Worm (Caenorhabditis elegans): ENCODE measurements around the gene pqn-51.

- TF ChIP-seq ztf-7 (tag; optimal IDR thresholded peaks at IDR 0.05): no peak
- TF ChIP-seq skn-1 (tag; optimal IDR thresholded peaks at IDR 0.05): no peak
- peak; percentile 19 for TF ChIP-seq fos-1 (tag; optimal IDR thresholded peaks at IDR 0.05)
Observed at ce11 chrV:5050073-5050599, 729 bp downstream of the pqn-51 start.
